Fruit fly (Drosophila melanogaster) whole organism, adult: ENCODE results near the gene His4r.

ENCODE experiments used
- CG14711 ChIP-seq: fragments of 200-800 bp; sonication (Bioruptor generic); optimal IDR thresholded peaks from 2 replicates; lab custom pipeline; 2018; ENCODE audit warnings: missing biosample characterization, mild to moderate bottlenecking, missing genetic modification characterization, moderate library complexity
- CG5204 ChIP-seq: fragments of 200-800 bp; sonication (Bioruptor generic); optimal IDR thresholded peaks from 2 replicates; lab custom pipeline; 2016; ENCODE audit warnings: missing biosample characterization, missing genetic modification characterization
- Clk ChIP-seq: fragments of 200-800 bp; sonication (Bioruptor generic); optimal IDR thresholded peaks from 2 replicates; lab custom pipeline; 2017; ENCODE audit warnings: missing biosample characterization, missing genetic modification characterization
- Mnt ChIP-seq: fragments of 200-800 bp; sonication (Bioruptor generic); optimal IDR thresholded peaks from 2 replicates; lab custom pipeline; 2016; ENCODE audit warnings: missing biosample characterization, mild to moderate bottlenecking, missing genetic modification characterization
- bab1 ChIP-seq: fragments of 200-800 bp; sonication (Bioruptor generic); optimal IDR thresholded peaks from 3 replicates; lab custom pipeline; 2019; ENCODE audit warnings: missing biosample characterization, mild to moderate bottlenecking, missing genetic modification characterization, moderate library complexity
- cic ChIP-seq: fragments of 200-800 bp; sonication (Bioruptor generic); optimal IDR thresholded peaks from 2 replicates; lab custom pipeline; 2017; ENCODE audit warnings: missing biosample characterization, mild to moderate bottlenecking, missing genetic modification characterization, moderate library complexity
- cnc ChIP-seq, 2 experiments: fragments of >200 bp; optimal IDR thresholded peaks; 2 replicates each; lab custom pipeline; 2017
- kay ChIP-seq: fragments of 200-800 bp; sonication (Bioruptor generic); peaks from one replicate; lab custom pipeline; 2016; ENCODE audit warnings: missing biosample characterization, missing genetic modification characterization, borderline replicate concordance
- pad ChIP-seq: fragments of 200-800 bp; sonication (Bioruptor generic); optimal IDR thresholded peaks from 3 replicates; lab custom pipeline; 2017; ENCODE audit warnings: missing biosample characterization, missing genetic modification characterization, mild to moderate bottlenecking, moderate library complexity, missing genetic modification reagents
- toe ChIP-seq: fragments of 200-800 bp; sonication (Bioruptor generic); optimal IDR thresholded peaks from 2 replicates; lab custom pipeline; 2016; ENCODE audit warnings: missing biosample characterization, missing genetic modification characterization

dm6 chr3R:14662989-14663500 lies 37.5 kb downstream of the His4r start, which contains the start of the genes Rad17 and BigH1:
- TF ChIP-seq pad (GFP tag; lab: Kevin White, UChicago): no peak
- no peak for TF ChIP-seq toe (GFP tag; lab: Kevin White, UChicago)
- no peak for TF ChIP-seq kay (GFP tag; lab: Kevin White, UChicago)
- TF ChIP-seq cic: no peak
- TF ChIP-seq cnc (optimal IDR thresholded peaks at IDR 0.05; lab: Kevin White, UChicago): no peak
- no peak for TF ChIP-seq CG5204 (GFP tag; lab: Kevin White, UChicago)
- no peak for TF ChIP-seq Clk (GFP tag; lab: Kevin White, UChicago)
- peak; percentile 10 for TF ChIP-seq bab1 (GFP tag; lab: Kevin White, UChicago)
- TF ChIP-seq Mnt: no peak
- no peak for TF ChIP-seq CG14711 (tag; lab: Kevin White, UChicago)
